Worm (Caenorhabditis elegans): ENCODE results near the gene F53C11.5.

- TF ChIP-seq F49E8.2 (tag; optimal IDR thresholded peaks at IDR 0.05; ENCODE audit: insufficient read depth) (no peak), mel-28 (tag; optimal IDR thresholded peaks at IDR 0.05; ENCODE audit: borderline replicate concordance) (no peak), F22D6.2 (tag; optimal IDR thresholded peaks at IDR 0.05) (no peak), madf-6 (GFP tag; IDR thresholded peaks at IDR 0.05) (no peak)
Measured at ce11 chrV:13753481-13753880, 33.9 kb upstream of the F53C11.5 start, which contains the start of gene F20G2.1.

All from whole organism, young adult.